Worm (Caenorhabditis elegans) whole organism, L2 larva: ENCODE data around the gene T19H12.2.
"Not testable (repeated sequence)": the region's sequence is repeated elsewhere in the genome, so short reads cannot be mapped to it uniquely, and the experiment has no call there.

ENCODE experiments used
- F13H6.1 ChIP-seq: sonication (generic microtip); optimal IDR thresholded peaks from 2 replicates; lab custom pipeline; 2016; ENCODE audit warnings: missing genetic modification characterization, missing compliant biosample characterization
- R02D3.7 ChIP-seq: fragments of 150-350 bp; optimal IDR thresholded peaks from 2 replicates; lab custom pipeline; 2014; ENCODE audit warnings: missing biosample characterization, missing genetic modification characterization
- alr-1 ChIP-seq: fragments of 150-350 bp; optimal IDR thresholded peaks from 2 replicates; lab custom pipeline; 2014; ENCODE audit warnings: missing biosample characterization, missing genetic modification characterization
- aly-2 ChIP-seq: fragments of 150-350 bp; optimal IDR thresholded peaks from 2 replicates; lab custom pipeline; 2014; ENCODE audit warnings: missing biosample characterization, missing genetic modification characterization
- ama-1 ChIP-seq: fragments of 150-350 bp; optimal IDR thresholded peaks from 2 replicates; lab custom pipeline; 2018; ENCODE audit warnings: inconsistent platforms
- blmp-1 ChIP-seq: sonication (generic microtip); optimal IDR thresholded peaks from 2 replicates; lab custom pipeline; 2017; ENCODE audit warnings: missing genetic modification characterization, mild to moderate bottlenecking, missing compliant biosample characterization, antibody characterized with exemption, moderate library complexity; ENCODE audit not compliant: insufficient read depth
- ceh-82 ChIP-seq: fragments of 150-350 bp; optimal IDR thresholded peaks from 2 replicates; lab custom pipeline; 2014; ENCODE audit warnings: missing biosample characterization, missing genetic modification characterization
- crh-2 ChIP-seq: sonication (generic microtip); optimal IDR thresholded peaks from 2 replicates; lab custom pipeline; 2017; ENCODE audit warnings: missing biosample characterization, missing genetic modification characterization
- egl-27 ChIP-seq: sonication (generic microtip); optimal IDR thresholded peaks from 3 replicates; lab custom pipeline; 2017; ENCODE audit warnings: missing biosample characterization, missing genetic modification reagents, missing genetic modification characterization
- elt-3 ChIP-seq: sonication (generic microtip); optimal IDR thresholded peaks from 2 replicates; lab custom pipeline; 2017; ENCODE audit warnings: missing biosample characterization, missing genetic modification characterization
- gmeb-1 ChIP-seq: fragments of 150-350 bp; optimal IDR thresholded peaks from 2 replicates; lab custom pipeline; 2014; ENCODE audit warnings: missing biosample characterization, missing genetic modification characterization
- lin-11 ChIP-seq: fragments of 150-350 bp; sonication (generic microtip); optimal IDR thresholded peaks from 2 replicates; lab custom pipeline; 2014; ENCODE audit warnings: missing biosample characterization, missing genetic modification characterization, inconsistent platforms, mixed read lengths
- lin-13 ChIP-seq: fragments of 150-350 bp; optimal IDR thresholded peaks from 2 replicates; lab custom pipeline; 2014; ENCODE audit warnings: missing biosample characterization, missing genetic modification reagents, missing genetic modification characterization
- lin-39 ChIP-seq: fragments of 150-350 bp; optimal IDR thresholded peaks from 2 replicates; lab custom pipeline; 2014; ENCODE audit warnings: missing biosample characterization, missing genetic modification reagents, missing genetic modification characterization
- mbf-1 ChIP-seq: sonication (generic microtip); optimal IDR thresholded peaks from 2 replicates; lab custom pipeline; 2017; ENCODE audit warnings: missing biosample characterization, missing genetic modification characterization
- nhr-11 ChIP-seq: fragments of 150-350 bp; optimal IDR thresholded peaks from 2 replicates; lab custom pipeline; 2014; ENCODE audit warnings: missing biosample characterization, missing genetic modification characterization
- nhr-129 ChIP-seq: fragments of 150-350 bp; optimal IDR thresholded peaks from 2 replicates; lab custom pipeline; 2014; ENCODE audit warnings: missing biosample characterization, missing genetic modification characterization
- nhr-21 ChIP-seq: fragments of 150-350 bp; optimal IDR thresholded peaks from 2 replicates; lab custom pipeline; 2014; ENCODE audit warnings: missing biosample characterization, missing genetic modification characterization
- nhr-23 ChIP-seq: fragments of 150-350 bp; optimal IDR thresholded peaks from 2 replicates; lab custom pipeline; 2014; ENCODE audit warnings: missing biosample characterization, missing genetic modification reagents, missing genetic modification characterization
- nhr-237 ChIP-seq: fragments of 150-350 bp; optimal IDR thresholded peaks from 2 replicates; lab custom pipeline; 2014; ENCODE audit warnings: missing biosample characterization, missing genetic modification characterization
- nhr-25 ChIP-seq: fragments of 150-350 bp; sonication (generic microtip); optimal IDR thresholded peaks from 3 replicates; lab custom pipeline; 2014; ENCODE audit warnings: missing biosample characterization, missing genetic modification characterization
- nhr-77 ChIP-seq: fragments of 150-350 bp; optimal IDR thresholded peaks from 2 replicates; lab custom pipeline; 2014; ENCODE audit warnings: missing biosample characterization, missing genetic modification characterization
- peb-1 ChIP-seq: fragments of 150-350 bp; optimal IDR thresholded peaks from 2 replicates; lab custom pipeline; 2014; ENCODE audit warnings: missing biosample characterization, missing genetic modification characterization
- sem-4 ChIP-seq: fragments of 150-350 bp; optimal IDR thresholded peaks from 2 replicates; lab custom pipeline; 2014; ENCODE audit warnings: missing biosample characterization, missing genetic modification reagents, missing genetic modification characterization
- skn-1 ChIP-seq: sonication (generic microtip); optimal IDR thresholded peaks from 2 replicates; lab custom pipeline; 2017; ENCODE audit warnings: missing biosample characterization, missing genetic modification characterization
- sma-3 ChIP-seq: sonication (generic microtip); optimal IDR thresholded peaks from 2 replicates; lab custom pipeline; 2016; ENCODE audit warnings: missing genetic modification reagents, missing genetic modification characterization, missing compliant biosample characterization
- sma-9 ChIP-seq, 2 experiments: fragments of 150-350 bp in 1 of 2; sonication (generic microtip) in 1 of 2; optimal IDR thresholded peaks; 2 replicates each; lab custom pipeline; 2014 to 2016; ENCODE audit warnings: missing genetic modification characterization in 2 of 2, mild to moderate bottlenecking in 1 of 2, missing biosample characterization in 1 of 2, missing compliant biosample characterization in 1 of 2, missing genetic modification reagents in 1 of 2, moderate library complexity in 1 of 2
- snpc-4 ChIP-seq: fragments of 150-350 bp; optimal IDR thresholded peaks from 2 replicates; lab custom pipeline; 2014; ENCODE audit warnings: missing biosample characterization, missing genetic modification characterization
- unc-39 ChIP-seq: fragments of 150-350 bp; optimal IDR thresholded peaks from 2 replicates; lab custom pipeline; 2014; ENCODE audit warnings: missing biosample characterization, missing genetic modification characterization
- unc-62 ChIP-seq: fragments of 150-350 bp; optimal IDR thresholded peaks from 2 replicates; lab custom pipeline; 2014; ENCODE audit warnings: missing biosample characterization, missing genetic modification reagents, missing genetic modification characterization
- ztf-4 ChIP-seq: fragments of 150-350 bp; optimal IDR thresholded peaks from 2 replicates; lab custom pipeline; 2014; ENCODE audit warnings: missing biosample characterization, missing genetic modification characterization

T19H12.2 gene

ce11 chrV:4891305-4891704 lies 1.1 kb downstream of the T19H12.2 start:
- TF ChIP-seq unc-62 (GFP tag; lab: Kevin White, UChicago) (no peak), ama-1 (lab: Kevin White, UChicago) (no peak)
- TF ChIP-seq, all 48 proteins: peak for 0

ce11 chrV:4894971-4895370 lies 4.7 kb downstream of the T19H12.2 start, which contains the start of gene ugt-11:
Gene ugt-11, minus strand, starts transcription at chrV:4895071.
- TF ChIP-seq lin-39 (no peak), R02D3.7 (tag; lab: Kevin White, UChicago) (no peak), egl-27 (tag; lab: Kevin White, UChicago) (no peak), sem-4 (no peak), nhr-237 (no peak), peb-1 (no peak), lin-13 (no peak), ztf-4 (no peak), blmp-1 (tag; lab: Kevin White, UChicago) (no peak), crh-2 (tag; lab: Kevin White, UChicago) (no peak), nhr-25 (tag; lab: Kevin White, UChicago) (no peak)

ce11 chrV:4895744-4896143 lies 5.5 kb downstream of the T19H12.2 start, which contains the start of gene ugt-9:
Gene ugt-9, plus strand, starts transcription at chrV:4896048.
- no peak for TF ChIP-seq snpc-4
- peak; percentile 84 for TF ChIP-seq sma-9 (GFP tag; optimal IDR thresholded peaks at IDR 0.05; lab: Kevin White, UChicago)
- no peak for TF ChIP-seq sma-9 (tag; optimal IDR thresholded peaks at IDR 0.05; lab: Kevin White, UChicago)
- TF ChIP-seq sma-3: peak; percentile 51
- TF ChIP-seq nhr-25 (tag; lab: Kevin White, UChicago): peak; percentile 64

- not testable (repeated sequence) for TF ChIP-seq unc-39 (tag; lab: Kevin White, UChicago); ztf-4; aly-2
Measured at ce11 chrV:4900020-4900419, 9.8 kb downstream of the T19H12.2 start, which contains the start of gene ugt-10. Gene ugt-10, minus strand, starts transcription at chrV:4900120.

ce11 chrV:4901074-4901473 lies 10.8 kb downstream of the T19H12.2 start, which contains the start of gene ugt-67:
Gene ugt-67, plus strand, starts transcription at chrV:4901374.
- no peak for TF ChIP-seq alr-1
- TF ChIP-seq elt-3 (tag; lab: Kevin White, UChicago): no peak
- no peak for TF ChIP-seq gmeb-1 (tag; lab: Kevin White, UChicago)
- TF ChIP-seq R02D3.7 (tag; lab: Kevin White, UChicago): no peak
- TF ChIP-seq nhr-77 (tag; lab: Kevin White, UChicago): no peak
- TF ChIP-seq ztf-4: no peak
- no peak for TF ChIP-seq blmp-1 (tag; lab: Kevin White, UChicago)

- TF ChIP-seq sma-3 (no peak), ceh-82 (tag; lab: Kevin White, UChicago) (no peak), gmeb-1 (tag; lab: Kevin White, UChicago) (no peak), skn-1 (no peak), nhr-25 (tag; lab: Kevin White, UChicago) (peak; percentile 3)
Measured at ce11 chrV:4903696-4904095, 13.5 kb downstream of the T19H12.2 start, which contains the start of gene ugt-8. Gene ugt-8, plus strand, starts transcription at chrV:4903930.

ce11 chrV:4905953-4906352 lies 15.7 kb downstream of the T19H12.2 start, which contains the start of gene ugt-14:
Gene ugt-14, plus strand, starts transcription at chrV:4906253.
- TF ChIP-seq ztf-4 (no peak), nhr-11 (tag; lab: Kevin White, UChicago) (no peak), alr-1 (no peak), ama-1 (lab: Kevin White, UChicago) (no peak), sem-4 (no peak), mbf-1 (tag; lab: Kevin White, UChicago) (no peak), F13H6.1 (tag; lab: Kevin White, UChicago) (no peak), gmeb-1 (tag; lab: Kevin White, UChicago) (no peak), skn-1 (no peak), nhr-21 (no peak), nhr-129 (tag; lab: Kevin White, UChicago) (no peak), nhr-77 (tag; lab: Kevin White, UChicago) (no peak), sma-3 (no peak), nhr-23 (no peak), unc-39 (tag; lab: Kevin White, UChicago) (no peak), lin-11 (tag; lab: Kevin White, UChicago) (no peak)
